Fruit fly (Drosophila melanogaster): ENCODE results near the gene CG8064.
A peak's percentile ranks its signal among the peaks of the same experiment; 100 is the strongest.

The CG8064 gene

dm6 chr3R:18295262-18295944, 11.9 kb downstream of the CG8064 start (continued):
- TF ChIP-seq sens (GFP tag) (peak; percentile 66), grau (tag; optimal IDR thresholded peaks at IDR 0.05) (peak; percentile 23), HLH4C (GFP tag; IDR thresholded peaks at IDR 0.05; ENCODE audit: partially characterized antibody) (peak; percentile 59), tna (GFP tag; IDR thresholded peaks at IDR 0.05; ENCODE audit: partially characterized antibody) (peak; percentile 62), kah (GFP tag; optimal IDR thresholded peaks at IDR 0.05) (no peak), mld (GFP tag; IDR thresholded peaks at IDR 0.05; ENCODE audit: partially characterized antibody) (0 out of 3 replicates have a peak, but pooled peaks have one; percentile 53), hb (GFP tag; IDR thresholded peaks at IDR 0.05; ENCODE audit: partially characterized antibody) (peak; percentile 58; the same call in 1 of the 3 replicates), inv (GFP tag; IDR thresholded peaks at IDR 0.05; ENCODE audit: partially characterized antibody) (peak; percentile 9; the same call in 1 of the 2 replicates), CG11695 (GFP tag; IDR thresholded peaks at IDR 0.05) (no peak), NfI (GFP tag; optimal IDR thresholded peaks at IDR 0.05) (no peak), CG7963 (GFP tag; IDR thresholded peaks at IDR 0.05; ENCODE audit: partially characterized antibody) (peak; percentile 52; the same call in 1 of the 3 replicates), C15 (GFP tag; IDR thresholded peaks at IDR 0.05) (no peak), Hr51 (GFP tag; optimal IDR thresholded peaks at IDR 0.05) (peak in 1 of 2 experiments; percentile 63), seq (GFP tag; IDR thresholded peaks at IDR 0.05) (no peak), dysf (GFP tag; IDR thresholded peaks at IDR 0.05) (peak; percentile 58; the same call in 2 of the 3 replicates), CG2199 (GFP tag; IDR thresholded peaks at IDR 0.05) (no peak), CG12391 (tag; optimal IDR thresholded peaks at IDR 0.05) (peak; percentile 9), PHDP (tag; optimal IDR thresholded peaks at IDR 0.05) (peak; percentile 5), CG16813 (GFP tag; IDR thresholded peaks at IDR 0.05; ENCODE audit: partially characterized antibody) (peak; percentile 50; the same call in 2 of the 3 replicates), ato (GFP tag; IDR thresholded peaks at IDR 0.05; ENCODE audit: partially characterized antibody) (no peak), Hsf (GFP tag; optimal IDR thresholded peaks at IDR 0.05) (peak; percentile 5), CG17385 (GFP tag; optimal IDR thresholded peaks at IDR 0.05) (peak; percentile 26), CG7786 (GFP tag; optimal IDR thresholded peaks at IDR 0.05) (no peak), dmrt11E (tag; optimal IDR thresholded peaks at IDR 0.05) (no peak), CG2678 (tag; optimal IDR thresholded peaks at IDR 0.05) (peak; percentile 28), CG34422 (GFP tag; IDR thresholded peaks at IDR 0.05) (no peak), Deaf1 (tag; optimal IDR thresholded peaks at IDR 0.05) (peak; percentile 11), CG12155 (GFP tag; optimal IDR thresholded peaks at IDR 0.05) (no peak), Sox102F (GFP tag; optimal IDR thresholded peaks at IDR 0.05) (peak; percentile 61), Trl (optimal IDR thresholded peaks at IDR 0.05) (no peak), Trl (GFP tag; optimal IDR thresholded peaks at IDR 0.05) (no peak), gro (GFP tag; optimal IDR thresholded peaks at IDR 0.05) (no peak), CG6791 (GFP tag; IDR thresholded peaks at IDR 0.05; ENCODE audit: partially characterized antibody) (peak; percentile 59; the same call in 2 of the 3 replicates), bsh (GFP tag; optimal IDR thresholded peaks at IDR 0.05) (peak in 1 of 2 experiments; percentile 18), row (GFP tag; IDR thresholded peaks at IDR 0.05) (peak; percentile 43; the same call in 2 of the 3 replicates), phol (tag; optimal IDR thresholded peaks at IDR 0.05) (peak; percentile 18), tap (tag; optimal IDR thresholded peaks at IDR 0.05) (no peak), CG2712 (tag; optimal IDR thresholded peaks at IDR 0.05) (peak; percentile 21), CG4360 (GFP tag; IDR thresholded peaks at IDR 0.05) (no peak), pho (GFP tag; optimal IDR thresholded peaks at IDR 0.05) (no peak), CG17612 (GFP tag; IDR thresholded peaks at IDR 0.05) (no peak), Dbx (GFP tag; IDR thresholded peaks at IDR 0.05) (no peak), CG32532 (GFP tag; IDR thresholded peaks at IDR 0.05) (no peak), lab (GFP tag; optimal IDR thresholded peaks at IDR 0.05) (peak; percentile 26), yki (optimal IDR thresholded peaks at IDR 0.05) (no peak), CG17361 (GFP tag; IDR thresholded peaks at IDR 0.05) (peak; percentile 45; the same call in 2 of the 3 replicates), CG7839 (tag; optimal IDR thresholded peaks at IDR 0.05) (peak; percentile 24), CG10267 (tag; optimal IDR thresholded peaks at IDR 0.05) (peak; percentile 8), sens-2 (GFP tag; IDR thresholded peaks at IDR 0.05) (no peak)

Measured in whole organism, embryonic.